Fruit fly (Drosophila melanogaster): Measurements from ENCODE around the gene Atac1.

The Atac1 gene

dm6 chr2L:6991085-6991484, 31.0 kb upstream of the Atac1 start (continued):
- TF ChIP-seq Ptx1 (GFP tag; IDR thresholded peaks at IDR 0.05) (peak; percentile 34; the same call in 1 of the 2 replicates), dimm (GFP tag; IDR thresholded peaks at IDR 0.05) (no peak), trh (GFP tag; optimal IDR thresholded peaks at IDR 0.05) (no peak), CG10979 (tag; optimal IDR thresholded peaks at IDR 0.05) (peak; percentile 5), gce (GFP tag; IDR thresholded peaks at IDR 0.05) (no peak), sisA (GFP tag; IDR thresholded peaks at IDR 0.05) (peak; percentile 47), nom (GFP tag; optimal IDR thresholded peaks at IDR 0.05) (peak; percentile 63)

DNA sequence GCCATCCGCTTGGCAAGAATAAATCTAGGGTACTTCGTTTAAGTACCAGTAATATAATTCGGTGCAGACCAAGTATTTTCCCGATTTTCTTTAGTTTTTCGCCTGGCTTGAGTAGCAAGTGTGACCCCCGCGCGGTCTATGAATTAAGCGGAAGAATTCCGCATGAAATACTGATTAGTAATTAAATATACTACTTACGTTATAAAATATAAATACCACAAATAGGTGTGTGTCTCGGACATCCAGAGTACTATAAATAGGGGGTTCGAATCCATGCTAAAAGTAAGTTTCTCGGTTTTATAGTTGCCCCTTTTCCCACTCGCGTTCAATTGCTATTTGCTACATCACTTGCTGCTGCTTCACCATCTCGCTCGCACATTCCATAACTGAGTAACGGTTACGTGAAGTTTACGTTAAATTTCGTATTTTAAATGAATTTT, 11.5 kb upstream of the Atac1 start, which contains the start of gene snRNP-U1-70K:
Gene snRNP-U1-70K (minus strand): TSS at position 141 of the 440 bp plus-strand sequence.
- TF ChIP-seq CG34376 (GFP tag; optimal IDR thresholded peaks at IDR 0.05), result no peak
- TF ChIP-seq sens (GFP tag), result peak; percentile 77
- no peak for TF ChIP-seq CG11504 (tag; optimal IDR thresholded peaks at IDR 0.05)
- TF ChIP-seq CG4854 (GFP tag; optimal IDR thresholded peaks at IDR 0.05), result no peak
- TF ChIP-seq Hr78 (GFP tag; optimal IDR thresholded peaks at IDR 0.05), result no peak
- no peak for TF ChIP-seq Sox100B (GFP tag; optimal IDR thresholded peaks at IDR 0.05)
- peak; percentile 52; the same call in 1 of the 3 replicates for TF ChIP-seq knrl (GFP tag; IDR thresholded peaks at IDR 0.05; ENCODE audit: partially characterized antibody)
- TF ChIP-seq amos (GFP tag; IDR thresholded peaks at IDR 0.05; ENCODE audit: partially characterized antibody), result peak; percentile 43
- TF ChIP-seq CG17186 (GFP tag; optimal IDR thresholded peaks at IDR 0.05), result peak; percentile 1
- TF ChIP-seq zfh2 (GFP tag; optimal IDR thresholded peaks at IDR 0.05), result peak; percentile 1
- TF ChIP-seq ase (GFP tag; IDR thresholded peaks at IDR 0.05), result no peak
- peak; percentile 20; the same call in 1 of the 4 replicates for TF ChIP-seq Gug (GFP tag; IDR thresholded peaks at IDR 0.05)
- no peak for TF ChIP-seq CG6272 (GFP tag; IDR thresholded peaks at IDR 0.05)
- no peak for TF ChIP-seq odd (GFP tag; optimal IDR thresholded peaks at IDR 0.05)
- TF ChIP-seq Max (GFP tag; optimal IDR thresholded peaks at IDR 0.05), result peak; percentile 21
- no peak for TF ChIP-seq corto (GFP tag; optimal IDR thresholded peaks at IDR 0.05)
- TF ChIP-seq bcd (GFP tag; optimal IDR thresholded peaks at IDR 0.05), result peak; percentile 14
- peak; percentile 6 for TF ChIP-seq nmo (GFP tag; optimal IDR thresholded peaks at IDR 0.05)
- peak; percentile 81 for TF ChIP-seq CG15514 (GFP tag; optimal IDR thresholded peaks at IDR 0.05)
- TF ChIP-seq phol (tag; optimal IDR thresholded peaks at IDR 0.05), result peak; percentile 53
- peak; percentile 92 for TF ChIP-seq sd (tag; optimal IDR thresholded peaks at IDR 0.05)
- TF ChIP-seq trem (tag; optimal IDR thresholded peaks at IDR 0.05), result peak; percentile 81
- no peak for TF ChIP-seq C15 (GFP tag; IDR thresholded peaks at IDR 0.05)
- peak; percentile 99 for TF ChIP-seq CG9437 (GFP tag; optimal IDR thresholded peaks at IDR 0.05)
- TF ChIP-seq jigr1 (GFP tag; IDR thresholded peaks at IDR 0.05), result no peak
- TF ChIP-seq Sry-β (GFP tag; optimal IDR thresholded peaks at IDR 0.05), result no peak
- TF ChIP-seq HmgD (GFP tag; optimal IDR thresholded peaks at IDR 0.05), result peak; percentile 42
- TF ChIP-seq B-H1 (GFP tag; IDR thresholded peaks at IDR 0.05), result no peak
- TF ChIP-seq lbe (GFP tag; optimal IDR thresholded peaks at IDR 0.05), result no peak
- TF ChIP-seq CG13287 (GFP tag; IDR thresholded peaks at IDR 0.05; ENCODE audit: partially characterized antibody), result peak; percentile 53; the same call in 1 of the 2 replicates
- peak; percentile 77 for TF ChIP-seq HmgZ (tag; optimal IDR thresholded peaks at IDR 0.05)
- TF ChIP-seq Hmr (GFP tag; optimal IDR thresholded peaks at IDR 0.05), result peak; percentile 82
- TF ChIP-seq CG10565 (GFP tag; optimal IDR thresholded peaks at IDR 0.05), result no peak
- TF ChIP-seq CG11456 (GFP tag; IDR thresholded peaks at IDR 0.05), result 0 out of 3 replicates have a peak, but pooled peaks have one; percentile 41
- no peak for TF ChIP-seq CG18599 (GFP tag; optimal IDR thresholded peaks at IDR 0.05)
- peak; percentile 98 for TF ChIP-seq CG18011 (GFP tag; optimal IDR thresholded peaks at IDR 0.05)
- no peak for TF ChIP-seq Drgx (GFP tag; IDR thresholded peaks at IDR 0.05)
- no peak for TF ChIP-seq croc (GFP tag; conservative IDR thresholded peaks at IDR 0.05)
- no peak for TF ChIP-seq hkb (optimal IDR thresholded peaks at IDR 0.05)
- TF ChIP-seq hkb (GFP tag; IDR thresholded peaks at IDR 0.05), result no peak
- no peak for TF ChIP-seq yki (optimal IDR thresholded peaks at IDR 0.05)
- no peak for TF ChIP-seq CG8388 (GFP tag; optimal IDR thresholded peaks at IDR 0.05)
- TF ChIP-seq CTCF (GFP tag; optimal IDR thresholded peaks at IDR 0.05), result peak; percentile 78
